Fruit fly (Drosophila melanogaster) whole organism, prepupa: Measurements from ENCODE around the gene CG5697.

ENCODE experiments used
- Blimp-1 ChIP-seq: fragments of 200-800 bp; sonication (Bioruptor generic); optimal IDR thresholded peaks from 3 replicates; lab custom pipeline; 2017; ENCODE audit warnings: missing biosample characterization, missing genetic modification characterization, mild to moderate bottlenecking, moderate library complexity, missing genetic modification reagents
- CG10631 ChIP-seq: fragments of 200-800 bp; sonication (Bioruptor generic); optimal IDR thresholded peaks from 2 replicates; lab custom pipeline; 2016; ENCODE audit warnings: missing biosample characterization, missing genetic modification characterization
- CG10669 ChIP-seq: fragments of 200-800 bp; sonication (Bioruptor generic); optimal IDR thresholded peaks from 3 replicates; lab custom pipeline; 2018; ENCODE audit warnings: missing biosample characterization, mild to moderate bottlenecking, missing genetic modification characterization, moderate library complexity
- CG11294 ChIP-seq: fragments of 200-800 bp; sonication (Bioruptor generic); IDR thresholded peaks from 2 replicates; pipeline ENCODE4 v1.3.6; 2022; ENCODE audit warnings: missing biosample characterization, missing genetic modification characterization
- CG11762 ChIP-seq: fragments of 200-800 bp; sonication (Bioruptor generic); optimal IDR thresholded peaks from 3 replicates; lab custom pipeline; 2016; ENCODE audit warnings: missing biosample characterization, missing genetic modification characterization; ENCODE audit not compliant: insufficient read depth
- CG16779 ChIP-seq: fragments of 200-800 bp; sonication (Bioruptor generic); optimal IDR thresholded peaks from 3 replicates; lab custom pipeline; 2017; ENCODE audit warnings: missing biosample characterization, mild to moderate bottlenecking, missing genetic modification characterization
- CG32006 ChIP-seq: fragments of 200-800 bp; sonication (Bioruptor generic); optimal IDR thresholded peaks from 3 replicates; lab custom pipeline; 2017; ENCODE audit warnings: missing biosample characterization, mild to moderate bottlenecking, missing genetic modification characterization
- CG34406 ChIP-seq: fragments of 200-800 bp; sonication (Bioruptor generic); optimal IDR thresholded peaks from 3 replicates; lab custom pipeline; 2016; ENCODE audit warnings: missing biosample characterization, missing genetic modification characterization
- CG6276 ChIP-seq: fragments of 200-800 bp; sonication (Bioruptor generic); optimal IDR thresholded peaks from 2 replicates; lab custom pipeline; 2017; ENCODE audit warnings: missing biosample characterization, mild to moderate bottlenecking, missing genetic modification characterization
- CG6792 ChIP-seq: fragments of 200-800 bp; sonication (Bioruptor generic); optimal IDR thresholded peaks from 3 replicates; lab custom pipeline; 2016; ENCODE audit warnings: missing biosample characterization, missing genetic modification characterization
- CG6808 ChIP-seq: fragments of 200-800 bp; sonication (Bioruptor generic); optimal IDR thresholded peaks from 3 replicates; lab custom pipeline; 2017; ENCODE audit warnings: missing biosample characterization, missing genetic modification characterization, mild to moderate bottlenecking, moderate library complexity, missing genetic modification reagents
- CG8119 ChIP-seq: fragments of 200-800 bp; sonication (Bioruptor generic); IDR thresholded peaks from 3 replicates; pipeline ENCODE4 v1.3.6; 2022; ENCODE audit warnings: missing biosample characterization, missing genetic modification characterization
- CG8632 ChIP-seq: fragments of 200-800 bp; sonication (Bioruptor generic); optimal IDR thresholded peaks from 3 replicates; lab custom pipeline; 2016; ENCODE audit warnings: missing biosample characterization, missing genetic modification characterization
- Eip75B ChIP-seq: fragments of 200-800 bp; sonication (Bioruptor generic); optimal IDR thresholded peaks from 3 replicates; lab custom pipeline; 2016; ENCODE audit warnings: missing biosample characterization, missing genetic modification characterization
- Eip78C ChIP-seq: fragments of 200-800 bp; sonication (Bioruptor generic); peaks from one replicate; lab custom pipeline; 2016; ENCODE audit warnings: missing biosample characterization, missing genetic modification characterization
- Eip93F ChIP-seq: fragments of 200-800 bp; sonication (Bioruptor generic); optimal IDR thresholded peaks from 2 replicates; lab custom pipeline; 2016; ENCODE audit warnings: missing biosample characterization, mild to moderate bottlenecking, missing genetic modification characterization
- Ets96B ChIP-seq: fragments of 200-800 bp; optimal IDR thresholded peaks from 2 replicates; lab custom pipeline; 2019; ENCODE audit warnings: missing biosample characterization, mild to moderate bottlenecking, missing genetic modification characterization, moderate library complexity
- Gug ChIP-seq: fragments of 200-800 bp; sonication (Bioruptor generic); IDR thresholded peaks from 2 replicates; pipeline ENCODE4 v1.3.6; 2022; ENCODE audit warnings: missing biosample characterization, missing genetic modification characterization
- Hr39 ChIP-seq: fragments of 200-800 bp; sonication (Bioruptor generic); optimal IDR thresholded peaks from 2 replicates; lab custom pipeline; 2016; ENCODE audit warnings: missing biosample characterization, missing genetic modification characterization
- Lpt ChIP-seq: fragments of 200-800 bp; sonication (Bioruptor generic); optimal IDR thresholded peaks from 3 replicates; lab custom pipeline; 2016; ENCODE audit warnings: missing biosample characterization, missing genetic modification characterization
- Met ChIP-seq: fragments of 200-800 bp; sonication (Bioruptor generic); optimal IDR thresholded peaks from 3 replicates; lab custom pipeline; 2016; ENCODE audit warnings: missing biosample characterization, missing genetic modification characterization
- OdsH ChIP-seq: fragments of 200-800 bp; sonication (Bioruptor generic); optimal IDR thresholded peaks from 3 replicates; lab custom pipeline; 2016; ENCODE audit warnings: missing biosample characterization, missing genetic modification characterization
- Smox ChIP-seq: fragments of 200-800 bp; sonication (Bioruptor generic); optimal IDR thresholded peaks from 3 replicates; lab custom pipeline; 2016; ENCODE audit warnings: missing biosample characterization, missing genetic modification characterization
- Sox15 ChIP-seq: fragments of 200-800 bp; sonication (Bioruptor generic); optimal IDR thresholded peaks from 3 replicates; lab custom pipeline; 2016; ENCODE audit warnings: missing biosample characterization, missing genetic modification characterization
- acj6 ChIP-seq: fragments of 200-800 bp; sonication (Bioruptor generic); optimal IDR thresholded peaks from 3 replicates; lab custom pipeline; 2016; ENCODE audit warnings: missing biosample characterization, missing genetic modification characterization
- cyc ChIP-seq: fragments of 200-800 bp; sonication (Bioruptor generic); optimal IDR thresholded peaks from 3 replicates; lab custom pipeline; 2016; ENCODE audit warnings: missing biosample characterization, missing genetic modification characterization
- dsx ChIP-seq: fragments of 200-800 bp; optimal IDR thresholded peaks from 3 replicates; lab custom pipeline; 2019; ENCODE audit warnings: missing biosample characterization, mild to moderate bottlenecking, missing genetic modification characterization, moderate library complexity; ENCODE audit not compliant: poor library complexity, severe bottlenecking
- esn ChIP-seq: fragments of 200-800 bp; sonication (Bioruptor generic); optimal IDR thresholded peaks from 2 replicates; lab custom pipeline; 2016; ENCODE audit warnings: missing biosample characterization, mild to moderate bottlenecking, missing genetic modification characterization, moderate library complexity
- fd59A ChIP-seq: fragments of 200-800 bp; sonication (Bioruptor generic); optimal IDR thresholded peaks from 2 replicates; lab custom pipeline; 2017; ENCODE audit warnings: missing biosample characterization, mild to moderate bottlenecking, missing genetic modification characterization, missing genetic modification reagents
- fkh ChIP-seq: fragments of 200-800 bp; sonication (Bioruptor generic); optimal IDR thresholded peaks from 3 replicates; lab custom pipeline; 2017; ENCODE audit warnings: missing biosample characterization, mild to moderate bottlenecking, missing genetic modification characterization, moderate library complexity
- lz ChIP-seq: fragments of 200-800 bp; sonication (Bioruptor generic); optimal IDR thresholded peaks from 3 replicates; lab custom pipeline; 2016; ENCODE audit warnings: missing biosample characterization, missing genetic modification characterization
- pdm3 ChIP-seq: fragments of 200-800 bp; sonication (Bioruptor generic); optimal IDR thresholded peaks from 3 replicates; lab custom pipeline; 2016; ENCODE audit warnings: missing biosample characterization, missing genetic modification characterization
- salr ChIP-seq, 2 experiments: fragments of 200-800 bp; sonication (Bioruptor generic); optimal IDR thresholded peaks; 3 replicates each; lab custom pipeline; 2016 to 2018; ENCODE audit warnings: missing biosample characterization in 2 of 2, missing genetic modification characterization in 2 of 2, mild to moderate bottlenecking in 1 of 2
- spab ChIP-seq: fragments of 200-800 bp; sonication (Bioruptor generic); optimal IDR thresholded peaks from 2 replicates; lab custom pipeline; 2017; ENCODE audit warnings: missing biosample characterization, mild to moderate bottlenecking, missing genetic modification characterization, missing genetic modification reagents
- ss ChIP-seq, 2 experiments: fragments of 200-800 bp; sonication (Bioruptor generic); optimal IDR thresholded peaks; 2 replicates in 1 of 2; 3 replicates in 1 of 2; lab custom pipeline; 2017 to 2018; ENCODE audit warnings: mild to moderate bottlenecking in 2 of 2, missing biosample characterization in 2 of 2, missing genetic modification characterization in 2 of 2, moderate library complexity in 1 of 2
- svp ChIP-seq: fragments of 200-800 bp; sonication (Bioruptor generic); peaks from one replicate; lab custom pipeline; 2016; ENCODE audit warnings: missing biosample characterization, missing genetic modification characterization
- topi ChIP-seq: fragments of 200-800 bp; sonication (Bioruptor generic); optimal IDR thresholded peaks from 3 replicates; lab custom pipeline; 2016; ENCODE audit warnings: missing biosample characterization, missing genetic modification characterization
- vri ChIP-seq: fragments of 200-800 bp; sonication (Bioruptor generic); optimal IDR thresholded peaks from 3 replicates; lab custom pipeline; 2016; ENCODE audit warnings: missing biosample characterization, mild to moderate bottlenecking, missing genetic modification characterization

CG5697 gene

DNA sequence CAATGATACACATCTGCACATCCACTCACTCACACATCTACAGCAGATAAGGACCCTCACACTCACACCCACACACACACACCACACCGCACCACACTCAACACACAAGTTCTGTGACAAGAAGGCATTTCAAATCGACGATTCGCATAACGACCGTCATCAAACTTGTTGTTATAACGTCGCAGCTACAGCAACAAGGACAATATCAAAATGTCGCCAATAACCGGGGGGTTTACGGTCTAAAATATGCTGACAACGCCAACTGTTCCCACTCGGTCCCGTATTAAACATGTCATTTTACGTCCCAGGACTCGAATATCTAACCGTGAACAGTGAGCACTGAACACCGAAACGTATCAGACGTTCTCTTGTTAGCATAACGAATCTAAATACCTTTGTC, 30.8 kb upstream of the CG5697 start:
- no peak for TF ChIP-seq Sox15 (GFP tag; lab: Kevin White, UChicago)
- no peak for TF ChIP-seq Blimp-1 (GFP tag; lab: Kevin White, UChicago)
- TF ChIP-seq Gug (GFP tag; lab: Robert Waterston, UW) = no peak
- TF ChIP-seq ss (GFP tag; optimal IDR thresholded peaks at IDR 0.05; lab: Kevin White, UChicago) = no peak
- no peak for TF ChIP-seq pdm3 (GFP tag; lab: Kevin White, UChicago)
- no peak for TF ChIP-seq Eip75B (GFP tag; lab: Kevin White, UChicago)
- TF ChIP-seq fkh = no peak
- TF ChIP-seq Lpt (GFP tag; lab: Kevin White, UChicago) = no peak
- no peak for TF ChIP-seq Eip93F (GFP tag; lab: Kevin White, UChicago)

DNA sequence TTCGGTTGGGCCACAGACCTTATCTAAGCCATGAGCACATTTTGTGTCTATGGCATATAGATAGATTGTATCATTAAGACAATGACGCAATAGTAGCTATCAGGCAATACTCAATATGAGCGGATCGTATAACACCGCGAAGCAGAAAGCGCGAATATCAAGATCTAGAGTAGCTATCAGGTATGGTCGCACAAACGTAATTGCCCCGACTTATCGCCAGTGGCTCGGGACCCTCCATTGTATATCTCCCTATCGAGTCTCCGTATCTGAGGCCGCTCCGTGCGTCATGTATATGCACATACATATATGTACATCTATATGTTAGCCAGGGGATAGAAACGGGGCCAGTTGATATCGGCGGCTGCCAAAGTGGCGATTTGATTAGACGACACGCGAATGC, 30.2 kb upstream of the CG5697 start:
- TF ChIP-seq spab (no peak), CG32006 (GFP tag; lab: Kevin White, UChicago) (no peak), cyc (no peak), svp (GFP tag; lab: Kevin White, UChicago) (peak; percentile 69), CG34406 (GFP tag; lab: Kevin White, UChicago) (no peak), Eip78C (no peak), pdm3 (GFP tag; lab: Kevin White, UChicago) (no peak), vri (peak; percentile 99)

DNA sequence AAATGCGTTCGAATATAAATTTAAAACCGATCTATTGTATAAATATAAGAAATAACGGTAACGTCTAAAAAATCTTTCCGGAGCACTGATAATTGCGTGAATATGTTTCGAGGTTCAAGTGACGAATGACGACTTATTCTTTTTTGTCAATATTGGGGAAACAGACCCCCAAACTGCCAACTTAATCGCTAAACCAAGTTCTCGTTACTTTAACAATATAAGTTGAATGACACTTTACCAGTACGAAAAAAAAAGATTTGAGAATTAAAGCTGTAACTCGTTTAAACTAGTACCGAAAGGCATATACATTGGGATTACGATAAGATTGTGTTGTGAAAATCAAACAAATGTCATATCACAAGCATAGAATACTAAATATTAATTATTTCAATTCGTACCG, 27.9 kb upstream of the CG5697 start, which contains the start of gene CG43446:
Gene CG43446 (minus strand): TSS at position 101 of the 400 bp plus-strand sequence.
- no peak for TF ChIP-seq cyc

DNA sequence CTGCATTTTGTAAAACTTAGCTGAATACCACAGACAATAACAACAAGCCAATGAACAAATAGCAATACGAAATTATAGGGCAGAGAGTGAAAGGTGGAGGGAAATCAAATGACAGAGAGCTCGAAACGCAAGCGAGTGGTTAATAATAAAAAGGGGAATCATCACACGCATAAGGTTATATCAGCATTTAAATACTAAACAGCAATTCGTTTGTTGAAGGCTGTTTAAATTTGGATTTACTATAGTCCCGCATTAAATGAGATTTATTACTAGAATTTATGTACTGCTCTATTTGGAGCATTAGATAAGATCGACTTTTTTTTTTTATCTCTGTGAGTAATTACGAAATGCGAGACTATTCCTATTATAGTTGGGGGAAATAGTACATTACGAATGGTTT, 27.2 kb upstream of the CG5697 start:
- no peak for TF ChIP-seq CG6792 (GFP tag; lab: Kevin White, UChicago)
- no peak for TF ChIP-seq Gug (GFP tag; lab: Robert Waterston, UW)
- TF ChIP-seq salr (GFP tag; optimal IDR thresholded peaks at IDR 0.05; lab: Kevin White, UChicago) = no peak
- TF ChIP-seq CG11294 (GFP tag; lab: Robert Waterston, UW) = no peak
- TF ChIP-seq Blimp-1 (GFP tag; lab: Kevin White, UChicago) = no peak
- no peak for TF ChIP-seq fd59A (GFP tag; lab: Kevin White, UChicago)
- no peak for TF ChIP-seq CG34406 (GFP tag; lab: Kevin White, UChicago)
- TF ChIP-seq, all 60 proteins: peak for 0

DNA sequence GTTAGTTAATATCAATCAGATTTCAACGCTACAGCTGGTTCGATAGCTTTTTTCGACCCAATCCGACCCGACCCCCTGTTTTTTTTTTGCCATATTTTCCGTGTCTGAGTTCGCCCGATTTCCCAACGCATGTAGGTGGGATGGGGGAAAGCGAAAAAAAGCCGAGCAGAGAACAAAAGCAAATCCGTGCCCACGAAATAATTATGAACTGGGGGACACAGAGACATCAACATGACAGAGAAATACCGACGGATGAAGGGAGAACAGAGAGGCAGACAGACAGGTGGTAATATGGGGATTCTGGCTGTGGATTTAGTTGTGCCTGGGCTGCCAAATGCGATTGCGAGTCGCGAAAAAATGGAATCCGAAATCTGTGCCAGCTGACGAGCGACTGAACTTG, 26.7 kb upstream of the CG5697 start:
- TF ChIP-seq topi (GFP tag; lab: Kevin White, UChicago) = no peak
- no peak for TF ChIP-seq CG34406 (GFP tag; lab: Kevin White, UChicago)
- no peak for TF ChIP-seq CG11762 (GFP tag; lab: Kevin White, UChicago)
- TF ChIP-seq Ets96B (tag; lab: Kevin White, UChicago) = no peak
- no peak for TF ChIP-seq acj6 (GFP tag; lab: Kevin White, UChicago)
- no peak for TF ChIP-seq Smox (GFP tag; lab: Kevin White, UChicago)
- no peak for TF ChIP-seq fd59A (GFP tag; lab: Kevin White, UChicago)
- no peak for TF ChIP-seq Eip75B (GFP tag; lab: Kevin White, UChicago)

DNA sequence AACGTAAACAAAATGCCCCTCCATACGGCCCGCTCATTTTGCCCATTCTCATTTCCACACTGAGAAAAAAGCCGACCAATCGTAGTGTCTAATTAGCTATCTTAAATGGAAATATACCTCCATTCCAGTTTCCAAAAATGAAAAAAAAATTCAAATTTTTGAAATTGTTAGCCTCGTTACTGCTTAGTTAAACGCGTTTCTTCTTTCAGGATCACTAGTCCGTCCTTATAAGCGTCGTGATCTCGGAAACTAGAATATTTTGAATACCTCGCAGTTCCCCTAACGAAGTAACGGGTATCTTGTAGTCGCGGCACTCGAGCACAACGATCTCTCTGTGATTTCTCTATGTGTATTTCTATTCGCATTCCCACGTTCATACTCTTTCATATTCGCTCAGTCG, 26.1 kb upstream of the CG5697 start:
- TF ChIP-seq CG8119 (GFP tag; lab: Robert Waterston, UW) (peak; percentile 42; the same call in 1 of the 3 replicates), Sox15 (GFP tag; lab: Kevin White, UChicago) (no peak), Met (GFP tag; lab: Kevin White, UChicago) (no peak), CG34406 (GFP tag; lab: Kevin White, UChicago) (no peak), Hr39 (GFP tag; lab: Kevin White, UChicago) (peak; percentile 5), CG10669 (GFP tag; lab: Kevin White, UChicago) (no peak), Eip93F (GFP tag; lab: Kevin White, UChicago) (no peak), dsx (GFP tag; lab: Kevin White, UChicago) (no peak), Lpt (GFP tag; lab: Kevin White, UChicago) (no peak), svp (GFP tag; lab: Kevin White, UChicago) (peak; percentile 47), Smox (GFP tag; lab: Kevin White, UChicago) (no peak), CG8632 (GFP tag; lab: Kevin White, UChicago) (no peak), CG11762 (GFP tag; lab: Kevin White, UChicago) (no peak), CG11294 (GFP tag; lab: Robert Waterston, UW) (peak; percentile 10; the same call in 1 of the 2 replicates), lz (GFP tag; lab: Kevin White, UChicago) (no peak), Eip75B (GFP tag; lab: Kevin White, UChicago) (peak; percentile 14), CG6276 (GFP tag; lab: Kevin White, UChicago) (no peak), esn (GFP tag; lab: Kevin White, UChicago) (no peak), pdm3 (GFP tag; lab: Kevin White, UChicago) (peak; percentile 16), CG16779 (tag; lab: Kevin White, UChicago) (no peak), OdsH (peak; percentile 31), CG10631 (peak; percentile 8), Blimp-1 (GFP tag; lab: Kevin White, UChicago) (no peak), cyc (peak; percentile 9), CG6808 (GFP tag; lab: Kevin White, UChicago) (no peak)
